Fruit fly (Drosophila melanogaster): ENCODE measurements around the gene Miro.

Gene Miro

DNA sequence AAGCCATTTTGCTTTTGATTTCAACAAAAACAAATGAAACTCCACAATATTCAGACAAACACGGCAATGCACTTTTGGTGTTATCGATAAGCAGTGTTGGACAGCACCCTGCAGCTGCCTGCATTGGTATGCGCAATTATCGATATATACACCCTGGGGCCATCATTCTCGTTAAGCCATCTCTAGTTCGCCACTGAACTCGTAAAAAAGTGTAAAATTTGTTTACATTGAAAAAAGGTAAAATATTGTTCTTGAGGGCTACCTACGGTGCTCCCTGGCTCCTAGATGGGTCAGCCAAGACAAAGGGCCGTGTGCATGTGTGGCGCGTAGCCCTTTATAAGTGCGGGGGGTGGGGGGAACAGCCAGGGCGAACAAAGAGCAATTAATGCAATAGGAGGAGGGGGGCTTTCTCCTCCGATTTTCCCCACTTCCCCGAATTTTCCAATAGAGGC, 52.1 kb downstream of the Miro start, which contains the start of the genes CG13603 and CG5902 (continued):
- no peak for TF ChIP-seq dmrt11E (tag; optimal IDR thresholded peaks at IDR 0.05)
- no peak for TF ChIP-seq wdn (GFP tag; IDR thresholded peaks at IDR 0.05)
- TF ChIP-seq Awh (GFP tag; IDR thresholded peaks at IDR 0.05): no peak
- peak; percentile 56; the same call in 1 of the 2 replicates for TF ChIP-seq onecut (GFP tag; IDR thresholded peaks at IDR 0.05)
- peak; percentile 72 for TF ChIP-seq vnd (GFP tag; IDR thresholded peaks at IDR 0.05; ENCODE audit: partially characterized antibody)
- TF ChIP-seq BtbVII (GFP tag; optimal IDR thresholded peaks at IDR 0.05): peak; percentile 6
- peak; percentile 57; the same call in 1 of the 3 replicates for TF ChIP-seq CG7963 (GFP tag; IDR thresholded peaks at IDR 0.05; ENCODE audit: partially characterized antibody)
- TF ChIP-seq CG43689 (GFP tag; IDR thresholded peaks at IDR 0.05): no peak
- TF ChIP-seq CG1832 (GFP tag; optimal IDR thresholded peaks at IDR 0.05): no peak
- TF ChIP-seq fu2 (GFP tag; optimal IDR thresholded peaks at IDR 0.05): peak; percentile 31
- TF ChIP-seq nerfin-2 (GFP tag; IDR thresholded peaks at IDR 0.05; ENCODE audit: partially characterized antibody): peak; percentile 63; the same call in 1 of the 2 replicates
- peak; percentile 62 for TF ChIP-seq NC2β (GFP tag; optimal IDR thresholded peaks at IDR 0.05)
- no peak; the same call in 2 of the 3 replicates for TF ChIP-seq zfh1 (GFP tag; IDR thresholded peaks at IDR 0.05)
- peak; percentile 34 for TF ChIP-seq trem (tag; optimal IDR thresholded peaks at IDR 0.05)
- TF ChIP-seq Camta (GFP tag; optimal IDR thresholded peaks at IDR 0.05): peak; percentile 64
- TF ChIP-seq dpn (GFP tag; optimal IDR thresholded peaks at IDR 0.05): peak; percentile 60 to 62
- TF ChIP-seq CG4360 (GFP tag; IDR thresholded peaks at IDR 0.05): peak; percentile 41; the same call in 1 of the 2 replicates
- TF ChIP-seq CG34224 (GFP tag; IDR thresholded peaks at IDR 0.05; ENCODE audit: partially characterized antibody): peak; percentile 71; the same call in 2 of the 3 replicates
- TF ChIP-seq CG4707 (GFP tag; optimal IDR thresholded peaks at IDR 0.05): no peak
- TF ChIP-seq Sry-δ (GFP tag; optimal IDR thresholded peaks at IDR 0.05): peak; percentile 98
- no peak for TF ChIP-seq CG7839 (tag; optimal IDR thresholded peaks at IDR 0.05)
- no peak for TF ChIP-seq CkIIα-i1 (GFP tag; IDR thresholded peaks at IDR 0.05)
- no peak for TF ChIP-seq CG11093 (GFP tag; IDR thresholded peaks at IDR 0.05)
- no peak for TF ChIP-seq trh (GFP tag; optimal IDR thresholded peaks at IDR 0.05)
- peak; percentile 11; the same call in 1 of the 2 replicates for TF ChIP-seq H2.0 (GFP tag; IDR thresholded peaks at IDR 0.05)
- TF ChIP-seq CG1233 (GFP tag; optimal IDR thresholded peaks at IDR 0.05): no peak
- TF ChIP-seq CG17186 (GFP tag; optimal IDR thresholded peaks at IDR 0.05): peak; percentile 96
- peak; percentile 29 for TF ChIP-seq CG12236 (GFP tag; optimal IDR thresholded peaks at IDR 0.05)
- TF ChIP-seq pnt (GFP tag; optimal IDR thresholded peaks at IDR 0.05): no peak
- TF ChIP-seq HmgD (GFP tag; optimal IDR thresholded peaks at IDR 0.05): peak; percentile 60
- TF ChIP-seq dati (GFP tag; IDR thresholded peaks at IDR 0.05): no peak
- no peak for TF ChIP-seq CG15601 (tag; optimal IDR thresholded peaks at IDR 0.05)
- peak; percentile 51 for TF ChIP-seq pum (GFP tag; optimal IDR thresholded peaks at IDR 0.05)
- TF ChIP-seq CG6254 (GFP tag; optimal IDR thresholded peaks at IDR 0.05): peak; percentile 47
- TF ChIP-seq maf-S (GFP tag; optimal IDR thresholded peaks at IDR 0.05): peak; percentile 45
- no peak for TF ChIP-seq prd (optimal IDR thresholded peaks at IDR 0.05)
- 0 out of 3 replicates have a peak, but pooled peaks have one; percentile 14 for TF ChIP-seq prd (GFP tag; IDR thresholded peaks at IDR 0.05)
- TF ChIP-seq CG32772 (GFP tag; IDR thresholded peaks at IDR 0.05): no peak; the same call in 1 of the 2 replicates
- TF ChIP-seq Opbp (GFP tag; IDR thresholded peaks at IDR 0.05; ENCODE audit: partially characterized antibody): peak; percentile 88
- TF ChIP-seq tx (GFP tag; optimal IDR thresholded peaks at IDR 0.05): peak; percentile 26
- no peak for TF ChIP-seq Oli (tag; optimal IDR thresholded peaks at IDR 0.05)
- no peak for TF ChIP-seq Lpt (GFP tag; optimal IDR thresholded peaks at IDR 0.05)
- TF ChIP-seq pb (GFP tag; optimal IDR thresholded peaks at IDR 0.05): peak; percentile 40
- no peak for TF ChIP-seq insv (GFP tag; optimal IDR thresholded peaks at IDR 0.05)
- no peak for TF ChIP-seq pfk (GFP tag; optimal IDR thresholded peaks at IDR 0.05)
- TF ChIP-seq CG16813 (GFP tag; IDR thresholded peaks at IDR 0.05; ENCODE audit: partially characterized antibody): peak; percentile 76
- no peak for TF ChIP-seq wek (GFP tag; optimal IDR thresholded peaks at IDR 0.05)
- no peak for TF ChIP-seq CG8290 (GFP tag; optimal IDR thresholded peaks at IDR 0.05)
- TF ChIP-seq CG8290 (tag; optimal IDR thresholded peaks at IDR 0.05): no peak
- no peak for TF ChIP-seq CTCF (GFP tag; optimal IDR thresholded peaks at IDR 0.05)
- TF ChIP-seq Xrp1 (GFP tag; IDR thresholded peaks at IDR 0.05): peak; percentile 28; the same call in 1 of the 2 replicates
- TF ChIP-seq TFAM (GFP tag; optimal IDR thresholded peaks at IDR 0.05): no peak

Data from whole organism, embryonic.